Worm (Caenorhabditis elegans): ENCODE measurements around the gene toh-1.

DNA sequence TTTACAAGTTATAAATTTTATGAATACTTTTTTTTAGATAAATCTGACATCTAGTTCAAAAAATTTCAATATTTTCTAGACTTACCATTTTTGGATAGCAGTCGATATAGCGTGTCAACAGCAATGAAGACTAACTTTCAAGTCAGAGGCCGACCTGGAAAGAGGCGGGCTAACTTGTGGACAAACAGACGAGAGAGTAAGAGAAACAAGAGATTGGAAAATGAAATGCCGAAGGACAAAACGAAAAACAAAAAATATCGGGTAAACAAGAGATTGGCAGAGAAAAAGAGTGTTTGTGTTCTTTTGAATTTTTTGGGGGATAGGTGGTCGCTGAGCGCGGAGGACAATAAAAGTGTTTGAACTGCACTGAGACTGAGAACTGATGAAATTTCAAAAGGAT is 35.7 kb downstream of the toh-1 start, which contains the start of gene lec-4:
- TF ChIP-seq flt-1 (GFP tag; IDR thresholded peaks at IDR 0.05) (no peak), ztf-23 (GFP tag; IDR thresholded peaks at IDR 0.05) (no peak), tab-1 (GFP tag; IDR thresholded peaks at IDR 0.05) (no peak), ref-1 (GFP tag; conservative IDR thresholded peaks at IDR 0.05) (no peak), klf-2 (GFP tag; conservative IDR thresholded peaks at IDR 0.05) (no peak), cog-1 (tag; optimal IDR thresholded peaks at IDR 0.05) (no peak), T22C8.4 (GFP tag; IDR thresholded peaks at IDR 0.05) (no peak)
